Worm (Caenorhabditis elegans) whole organism, late embryonic: Measurements from ENCODE around the gene srbc-78.
A peak's percentile ranks its signal among the peaks of the same experiment; 100 is the strongest.

Source experiments
- C08G9.2 ChIP-seq: sonication (generic microtip); optimal IDR thresholded peaks from 2 replicates; lab custom pipeline; 2016; ENCODE audit warnings: mild to moderate bottlenecking, missing genetic modification characterization, moderate library complexity, missing compliant biosample characterization
- F13H6.1 ChIP-seq: sonication (generic microtip); optimal IDR thresholded peaks from 2 replicates; lab custom pipeline; 2016; ENCODE audit warnings: missing genetic modification characterization, missing compliant biosample characterization
- ceh-18 ChIP-seq: sonication (generic microtip); optimal IDR thresholded peaks from 2 replicates; lab custom pipeline; 2016; ENCODE audit warnings: missing genetic modification characterization, missing compliant biosample characterization
- ceh-2 ChIP-seq: sonication (generic microtip); optimal IDR thresholded peaks from 2 replicates; lab custom pipeline; 2016; ENCODE audit warnings: missing genotype, missing genetic modification characterization, missing compliant biosample characterization
- ceh-9 ChIP-seq: sonication (generic microtip); optimal IDR thresholded peaks from 2 replicates; lab custom pipeline; 2016; ENCODE audit warnings: mild to moderate bottlenecking, missing genetic modification characterization, inconsistent platforms, missing compliant biosample characterization
- che-1 ChIP-seq: sonication (generic microtip); optimal IDR thresholded peaks from 2 replicates; lab custom pipeline; 2016; ENCODE audit warnings: mild to moderate bottlenecking, missing genetic modification characterization, missing compliant biosample characterization
- ets-4 ChIP-seq: sonication (generic microtip); optimal IDR thresholded peaks from 2 replicates; lab custom pipeline; 2016; ENCODE audit warnings: missing genetic modification characterization, missing compliant biosample characterization
- fax-1 ChIP-seq: sonication (generic microtip); optimal IDR thresholded peaks from 2 replicates; lab custom pipeline; 2016; ENCODE audit warnings: missing genotype, missing genetic modification characterization, missing compliant biosample characterization
- lin-11 ChIP-seq: fragments of 200-800 bp; sonication (Bioruptor generic); optimal IDR thresholded peaks from 2 replicates; lab custom pipeline; 2018; ENCODE audit warnings: mild to moderate bottlenecking, missing genetic modification characterization, missing compliant biosample characterization
- madf-2 ChIP-seq: sonication (generic microtip); optimal IDR thresholded peaks from 2 replicates; lab custom pipeline; 2017; ENCODE audit warnings: missing genetic modification characterization, missing compliant biosample characterization
- mec-3 ChIP-seq: sonication (generic microtip); optimal IDR thresholded peaks from 2 replicates; lab custom pipeline; 2016; ENCODE audit warnings: borderline replicate concordance, missing genetic modification characterization, missing compliant biosample characterization
- nfya-1 ChIP-seq: sonication (generic microtip); optimal IDR thresholded peaks from 2 replicates; lab custom pipeline; 2017; ENCODE audit warnings: missing genetic modification characterization, mild to moderate bottlenecking, missing compliant biosample characterization, antibody characterized with exemption, moderate library complexity
- npax-4 ChIP-seq: sonication (generic microtip); optimal IDR thresholded peaks from 2 replicates; lab custom pipeline; 2016; ENCODE audit warnings: missing genetic modification characterization, missing compliant biosample characterization
- pat-9 ChIP-seq: fragments of 200-800 bp; sonication (Bioruptor generic); optimal IDR thresholded peaks from 2 replicates; lab custom pipeline; 2018; ENCODE audit warnings: mild to moderate bottlenecking, missing genetic modification characterization, moderate library complexity, missing compliant biosample characterization
- ref-2 ChIP-seq: sonication (generic microtip); optimal IDR thresholded peaks from 2 replicates; lab custom pipeline; 2016; ENCODE audit warnings: missing genetic modification characterization, missing compliant biosample characterization
- rnt-1 ChIP-seq: sonication (generic microtip); optimal IDR thresholded peaks from 2 replicates; lab custom pipeline; 2016; ENCODE audit warnings: missing genetic modification characterization, missing compliant biosample characterization
- sox-2 ChIP-seq: fragments of 200-800 bp; sonication (Bioruptor generic); IDR thresholded peaks from 2 replicates; pipeline ENCODE4 v1.3.6; 2022; ENCODE audit warnings: missing genetic modification reagents, missing genetic modification characterization, missing compliant biosample characterization
- syd-9 ChIP-seq: sonication (generic microtip); optimal IDR thresholded peaks from 2 replicates; lab custom pipeline; 2016; ENCODE audit warnings: mild to moderate bottlenecking, missing genetic modification characterization, moderate library complexity, missing compliant biosample characterization
- tbx-2 ChIP-seq: sonication (generic microtip); optimal IDR thresholded peaks from 2 replicates; lab custom pipeline; 2016; ENCODE audit warnings: missing genetic modification characterization, missing compliant biosample characterization
- unc-3 ChIP-seq, 2 experiments: fragments of 200-800 bp in 1 of 2; sonication (Bioruptor generic) in 1 of 2; sonication (generic microtip) in 1 of 2; conservative IDR thresholded peaks in 1 of 2; optimal IDR thresholded peaks in 1 of 2; 2 replicates each; pipeline versions ENCODE4 v1.3.6 to Lab custom; 2016 to 2022; ENCODE audit warnings: missing compliant biosample characterization in 2 of 2, missing genetic modification characterization in 2 of 2, missing genetic modification reagents in 1 of 2
- unc-86 ChIP-seq: sonication (generic microtip); optimal IDR thresholded peaks from 2 replicates; lab custom pipeline; 2016; ENCODE audit warnings: missing genetic modification characterization, missing compliant biosample characterization
- zip-5 ChIP-seq: sonication (generic microtip); optimal IDR thresholded peaks from 2 replicates; lab custom pipeline; 2016; ENCODE audit warnings: missing genetic modification characterization, missing compliant biosample characterization

srbc-78 gene

ce11 chrV:20453084-20453483 lies 35.9 kb downstream of the srbc-78 start, which contains the start of gene F48F5.6:
Gene F48F5.6 (minus strand): TSS chrV:20453184.
- TF ChIP-seq madf-2 (tag; lab: Kevin White, UChicago) (no peak), C08G9.2 (tag; lab: Kevin White, UChicago) (no peak)

- TF ChIP-seq ceh-18 (tag; lab: Kevin White, UChicago) (peak; percentile 37), lin-11 (tag; lab: Kevin White, UChicago) (no peak)
Measured at ce11 chrV:20451793-20452192, 37.2 kb downstream of the srbc-78 start.

- TF ChIP-seq pat-9 (tag; lab: Kevin White, UChicago) (no peak), npax-4 (tag; lab: Kevin White, UChicago) (no peak), nfya-1 (tag; lab: Kevin White, UChicago) (no peak), tbx-2 (tag; lab: Kevin White, UChicago) (no peak), mec-3 (no peak), syd-9 (tag; lab: Kevin White, UChicago) (no peak), ceh-2 (tag; lab: Kevin White, UChicago) (no peak), unc-86 (tag; lab: Kevin White, UChicago) (no peak), F13H6.1 (tag; lab: Kevin White, UChicago) (no peak), che-1 (tag; lab: Kevin White, UChicago) (no peak), zip-5 (no peak), ets-4 (tag; lab: Kevin White, UChicago) (no peak), ceh-9 (tag; lab: Kevin White, UChicago) (no peak), ref-2 (tag; lab: Kevin White, UChicago) (no peak), sox-2 (GFP tag; lab: Robert Waterston, UW) (no peak), fax-1 (tag; lab: Kevin White, UChicago) (no peak), unc-3 (GFP tag; conservative IDR thresholded peaks at IDR 0.05; lab: Robert Waterston, UW) (no peak), unc-3 (tag; optimal IDR thresholded peaks at IDR 0.05; lab: Kevin White, UChicago) (no peak), rnt-1 (tag; lab: Kevin White, UChicago) (no peak)
Measured at ce11 chrV:20445898-20446297, 43.1 kb downstream of the srbc-78 start.
